Worm (Caenorhabditis elegans): Measurements from ENCODE around the gene twk-21.

twk-21 gene

DNA sequence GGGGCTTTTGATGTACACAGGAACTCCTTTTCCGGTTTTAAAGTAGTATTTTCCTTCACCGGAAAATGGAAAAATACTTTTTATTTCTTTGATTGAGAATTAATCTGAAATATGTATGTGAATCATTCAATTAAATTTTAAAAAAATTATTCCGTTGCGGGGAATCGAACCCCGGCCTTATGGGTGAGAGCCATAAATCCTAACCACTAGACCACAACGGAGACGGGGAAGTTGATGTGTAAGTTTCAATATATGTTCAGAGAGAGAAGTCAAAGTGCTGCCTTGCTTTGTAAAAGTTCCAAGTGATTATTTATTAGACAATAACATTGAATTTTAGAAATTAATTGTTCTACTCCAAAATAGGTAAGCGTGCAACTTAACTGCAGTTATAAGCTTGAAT is 28.5 kb upstream of the twk-21 start (continued):
- no peak for TF ChIP-seq lin-29 (GFP tag; IDR thresholded peaks at IDR 0.05)
- TF ChIP-seq rbr-2 (tag; optimal IDR thresholded peaks at IDR 0.05) = peak; percentile 35
- no peak for TF ChIP-seq Y5F2A.4 (GFP tag; optimal IDR thresholded peaks at IDR 0.05)
- no peak for TF ChIP-seq pqm-1 (tag; optimal IDR thresholded peaks at IDR 0.05)
- TF ChIP-seq nhr-76 (tag; optimal IDR thresholded peaks at IDR 0.05) = no peak
- no peak for TF ChIP-seq lsy-2 (tag; optimal IDR thresholded peaks at IDR 0.05)
- TF ChIP-seq nhr-28 (tag; optimal IDR thresholded peaks at IDR 0.05) = peak; percentile 27
- TF ChIP-seq aha-1 (tag) = peak; percentile 61
- TF ChIP-seq unc-62 (GFP tag; optimal IDR thresholded peaks at IDR 0.05 in 1 of 2) = peak in 1 of 2 experiments; percentile 81
- no peak for TF ChIP-seq unc-62 (tag; optimal IDR thresholded peaks at IDR 0.05)
- TF ChIP-seq nhr-48 (tag; optimal IDR thresholded peaks at IDR 0.05) = peak; percentile 33
- peak; percentile 51; the same call in 1 of the 2 replicates for TF ChIP-seq ceh-44 (GFP tag; IDR thresholded peaks at IDR 0.05)
- no peak for TF ChIP-seq zag-1 (tag; optimal IDR thresholded peaks at IDR 0.05)
- peak; percentile 79; the same call in 1 of the 2 replicates for TF ChIP-seq pha-4 (GFP tag; IDR thresholded peaks at IDR 0.05)
- no peak for TF ChIP-seq pha-4 (tag; optimal IDR thresholded peaks at IDR 0.05)
- TF ChIP-seq daf-8 (GFP tag; IDR thresholded peaks at IDR 0.05) = no peak
- TF ChIP-seq ztf-11 (tag; optimal IDR thresholded peaks at IDR 0.05) = no peak
- TF ChIP-seq mep-1 (tag; optimal IDR thresholded peaks at IDR 0.05) = no peak
- peak; percentile 43 for TF ChIP-seq hlh-11 (tag; optimal IDR thresholded peaks at IDR 0.05)
- TF ChIP-seq mxl-2 (GFP tag; conservative IDR thresholded peaks at IDR 0.05) = 0 out of 2 replicates have a peak, but pooled peaks have one; percentile 21

- no peak for TF ChIP-seq ces-1 (GFP tag; optimal IDR thresholded peaks at IDR 0.05)
- TF ChIP-seq nhr-10 (tag; optimal IDR thresholded peaks at IDR 0.05) = no peak
- no peak for TF ChIP-seq zip-2 (tag; optimal IDR thresholded peaks at IDR 0.05)
- TF ChIP-seq nhr-102 (tag; optimal IDR thresholded peaks at IDR 0.05) = no peak
- no peak for TF ChIP-seq pha-4 (GFP tag; IDR thresholded peaks at IDR 0.05)
- TF ChIP-seq pha-4 (tag; optimal IDR thresholded peaks at IDR 0.05) = peak; percentile 30
- no peak for TF ChIP-seq lim-7 (GFP tag; IDR thresholded peaks at IDR 0.05)
- TF ChIP-seq rbr-2 (tag; optimal IDR thresholded peaks at IDR 0.05) = peak; percentile 34
- TF ChIP-seq nhr-28 (tag; optimal IDR thresholded peaks at IDR 0.05) = peak; percentile 20
- no peak for TF ChIP-seq duxl-1 (tag; optimal IDR thresholded peaks at IDR 0.05; ENCODE audit: poor library complexity)
- no peak for TF ChIP-seq ceh-28 (tag; optimal IDR thresholded peaks at IDR 0.05)
- TF ChIP-seq madf-9 (GFP tag; conservative IDR thresholded peaks at IDR 0.05) = 0 out of 2 replicates have a peak, but pooled peaks have one; percentile 12
- TF ChIP-seq T20F7.1 (GFP tag; optimal IDR thresholded peaks at IDR 0.05) = no peak
- TF ChIP-seq mdl-1 (tag; optimal IDR thresholded peaks at IDR 0.05) = peak; percentile 6 to 68
- TF ChIP-seq Y5F2A.4 (GFP tag; optimal IDR thresholded peaks at IDR 0.05) = no peak
- TF ChIP-seq mxl-3 (GFP tag; optimal IDR thresholded peaks at IDR 0.05) = peak; percentile 30
- TF ChIP-seq lin-39 (tag; optimal IDR thresholded peaks at IDR 0.05) = no peak
- peak; percentile 51 for TF ChIP-seq hlh-30 (tag; optimal IDR thresholded peaks at IDR 0.05; ENCODE audit: insufficient read depth)
- TF ChIP-seq zip-11 (GFP tag; IDR thresholded peaks at IDR 0.05) = no peak
- TF ChIP-seq ceh-20 (GFP tag; IDR thresholded peaks at IDR 0.05) = no peak
- TF ChIP-seq dmd-9 (GFP tag; IDR thresholded peaks at IDR 0.05) = no peak
- TF ChIP-seq dmd-6 (GFP tag; IDR thresholded peaks at IDR 0.05) = peak; percentile 26; the same call in 1 of the 2 replicates
- TF ChIP-seq nhr-6 (tag; optimal IDR thresholded peaks at IDR 0.05) = peak; percentile 52
- TF ChIP-seq hlh-11 (tag; optimal IDR thresholded peaks at IDR 0.05) = peak; percentile 62
- no peak for TF ChIP-seq gei-8 (GFP tag; optimal IDR thresholded peaks at IDR 0.05)
- TF ChIP-seq egl-43 (GFP tag; IDR thresholded peaks at IDR 0.05) = no peak
- peak; percentile 60 for TF ChIP-seq mes-2 (tag; optimal IDR thresholded peaks at IDR 0.05; ENCODE audit: poor library complexity, severe bottlenecking)
- peak; percentile 51; the same call in 1 of the 2 replicates for TF ChIP-seq hmg-1.1 (GFP tag; IDR thresholded peaks at IDR 0.05)
- TF ChIP-seq dpl-1 (GFP tag; optimal IDR thresholded peaks at IDR 0.05) = peak; percentile 70
- no peak for TF ChIP-seq lin-13 (GFP tag; optimal IDR thresholded peaks at IDR 0.05)
- TF ChIP-seq hif-1 (tag; optimal IDR thresholded peaks at IDR 0.05) = peak in 1 of 2 experiments; percentile 50
- TF ChIP-seq tag-97 (GFP tag; IDR thresholded peaks at IDR 0.05) = no peak
- TF ChIP-seq dve-1 (tag; optimal IDR thresholded peaks at IDR 0.05; ENCODE audit: insufficient read depth) = peak; percentile 28
- TF ChIP-seq lin-38 (GFP tag; IDR thresholded peaks at IDR 0.05) = no peak
- TF ChIP-seq nhr-25 (tag; optimal IDR thresholded peaks at IDR 0.05; ENCODE audit: borderline replicate concordance, insufficient read depth) = no peak
- no peak for TF ChIP-seq aha-1 (tag)
Measured at ce11 chrX:16275255-16275813, 24.4 kb upstream of the twk-21 start, which contains the start of gene sdc-1. Gene sdc-1 (plus strand): TSS chrX:16275763.
